Worm (Caenorhabditis elegans): ENCODE measurements around the gene pfs-2.
A peak's percentile ranks its signal among the peaks of the same experiment; 100 is the strongest.

The pfs-2 gene

DNA sequence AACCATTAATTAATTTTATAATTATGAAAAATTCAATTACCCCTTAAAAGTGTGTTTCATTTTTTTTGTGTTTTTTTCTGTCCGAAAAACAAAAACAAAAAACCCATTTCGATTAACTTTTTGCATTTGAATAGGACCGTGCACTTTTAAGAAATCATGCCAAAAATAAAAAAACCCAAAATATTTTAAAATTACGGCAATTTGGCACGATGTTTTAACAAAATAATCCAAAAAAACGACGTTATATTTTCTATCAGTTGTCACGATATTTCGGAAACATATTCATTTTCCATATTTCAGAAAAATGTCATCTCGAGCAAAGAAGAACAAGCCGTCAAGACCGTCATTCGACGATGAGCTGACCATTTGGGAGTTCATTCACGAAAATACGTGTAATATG is 3.6 kb downstream of the pfs-2 start, which contains the start of gene tebp-1:
TSS of gene tebp-1 (plus strand) at position 301 of the 400 bp plus-strand sequence.
- TF ChIP-seq dao-5 (tag; optimal IDR thresholded peaks at IDR 0.05) (no peak), W03F9.2 (tag; optimal IDR thresholded peaks at IDR 0.05) (no peak), him-1 (tag; optimal IDR thresholded peaks at IDR 0.05) (no peak)

DNA sequence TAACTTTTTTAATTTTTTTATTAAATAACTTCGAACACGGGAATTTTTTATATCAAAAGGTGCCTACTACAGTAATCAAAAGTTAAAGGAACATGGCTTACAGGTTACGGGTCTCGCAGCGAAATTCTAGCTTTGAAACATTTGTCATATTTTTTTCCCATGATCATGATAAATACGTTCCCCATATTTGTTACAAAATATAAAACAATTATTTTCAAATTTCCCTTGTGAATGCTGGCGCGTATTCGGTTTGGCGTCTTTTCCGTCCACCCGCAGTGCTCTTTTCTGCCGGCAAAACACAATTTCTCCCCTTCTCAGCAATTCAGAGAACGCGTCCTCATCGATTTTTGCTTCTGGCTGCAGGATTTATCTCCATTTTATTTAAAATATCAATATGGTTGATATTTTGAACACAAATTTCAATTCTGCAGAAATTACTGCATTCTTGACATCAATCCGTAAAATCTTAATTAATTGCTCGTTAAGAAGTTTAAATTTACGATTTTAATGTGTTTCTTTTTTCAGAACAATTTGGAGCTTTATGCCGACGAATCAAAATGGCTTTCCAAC is 7.1 kb downstream of the pfs-2 start, which contains the start of gene imb-2:
TSS of gene imb-2 (plus strand) at position 520 of the 570 bp plus-strand sequence.
- TF ChIP-seq him-1 (tag; optimal IDR thresholded peaks at IDR 0.05) (no peak), dao-5 (tag; optimal IDR thresholded peaks at IDR 0.05) (no peak), W03F9.2 (tag; optimal IDR thresholded peaks at IDR 0.05) (peak; percentile 60)

- TF ChIP-seq him-1 (tag; optimal IDR thresholded peaks at IDR 0.05) (no peak), W03F9.2 (tag; optimal IDR thresholded peaks at IDR 0.05) (no peak), dao-5 (tag; optimal IDR thresholded peaks at IDR 0.05) (no peak)
These were observed 16.4 kb downstream of the pfs-2 start for ce11 chrII:14374594-14374993.

ce11 chrII:14377796-14378195 is 19.6 kb downstream of the pfs-2 start, which contains the start of gene acr-20:
acr-20 (minus strand) TSS chrII:14377896.
- TF ChIP-seq dao-5 (tag; optimal IDR thresholded peaks at IDR 0.05) (no peak), him-1 (tag; optimal IDR thresholded peaks at IDR 0.05) (no peak), W03F9.2 (tag; optimal IDR thresholded peaks at IDR 0.05) (no peak)

ce11 chrII:14380778-14381177 is 22.6 kb downstream of the pfs-2 start:
- TF ChIP-seq W03F9.2 (tag; optimal IDR thresholded peaks at IDR 0.05): no peak
- TF ChIP-seq dao-5 (tag; optimal IDR thresholded peaks at IDR 0.05): no peak
- no peak for TF ChIP-seq him-1 (tag; optimal IDR thresholded peaks at IDR 0.05)

DNA sequence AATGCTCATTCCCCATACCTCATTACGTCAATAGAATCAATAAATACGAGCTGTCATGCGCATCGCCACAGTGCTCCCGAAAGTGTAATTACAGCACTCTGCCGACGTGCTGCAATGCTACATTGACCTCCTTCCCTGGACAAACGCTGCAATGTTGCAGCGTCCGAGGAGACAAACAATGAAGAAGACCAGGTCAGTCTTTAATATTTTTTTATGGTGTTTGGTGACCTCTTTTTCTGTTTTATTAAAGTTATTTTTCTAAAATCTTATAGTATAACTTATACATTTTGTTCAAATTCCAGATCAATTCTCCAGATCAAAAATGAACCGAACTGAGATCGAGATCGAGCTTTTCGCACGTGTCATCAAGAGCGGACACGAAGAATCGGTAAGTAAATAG is 23.3 kb downstream of the pfs-2 start, which contains the start of gene sdz-26:
TSS of gene sdz-26 (plus strand) at position 301 of the 400 bp plus-strand sequence.
- TF ChIP-seq him-1 (tag; optimal IDR thresholded peaks at IDR 0.05) (no peak), dao-5 (tag; optimal IDR thresholded peaks at IDR 0.05) (no peak), W03F9.2 (tag; optimal IDR thresholded peaks at IDR 0.05) (no peak)

DNA sequence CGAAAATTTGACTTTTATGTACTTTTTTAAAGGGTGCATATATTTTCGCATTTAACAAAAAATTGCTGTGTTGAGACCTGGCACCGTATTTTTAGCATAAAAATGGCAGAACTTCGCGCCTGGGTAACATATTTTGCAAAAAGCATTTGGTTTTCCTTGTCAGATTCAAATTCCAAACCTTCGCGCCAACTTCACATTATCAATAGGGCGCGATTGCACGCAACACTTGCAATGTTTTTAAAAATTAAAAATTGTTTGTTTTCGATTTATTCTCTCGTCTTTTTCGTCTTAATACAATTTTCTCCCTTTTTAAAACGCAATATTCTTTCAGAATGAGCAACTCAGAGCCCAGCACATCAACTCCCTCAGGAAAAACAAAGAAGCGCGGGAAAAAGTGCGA is 25.5 kb downstream of the pfs-2 start, which contains the start of gene mes-2:
TSS of gene mes-2 (plus strand) at position 330 of the 400 bp plus-strand sequence.
- TF ChIP-seq him-1 (tag; optimal IDR thresholded peaks at IDR 0.05): no peak
- no peak for TF ChIP-seq dao-5 (tag; optimal IDR thresholded peaks at IDR 0.05)
- TF ChIP-seq W03F9.2 (tag; optimal IDR thresholded peaks at IDR 0.05): peak; percentile 69

- TF ChIP-seq W03F9.2 (tag; optimal IDR thresholded peaks at IDR 0.05) (no peak), dao-5 (tag; optimal IDR thresholded peaks at IDR 0.05) (no peak), him-1 (tag; optimal IDR thresholded peaks at IDR 0.05) (no peak)
These were observed 30.0 kb downstream of the pfs-2 start, which contains the start of gene F26H11.8 for ce11 chrII:14388213-14388612. F26H11.8 (plus strand) TSS chrII:14388513.

ce11 chrII:14390036-14390763 is 32.0 kb downstream of the pfs-2 start, which contains the start of the genes kbp-3 and nurf-1:
kbp-3 (minus strand) TSS chrII:14390078.
nurf-1 (plus strand) TSS chrII:14390713.
- TF ChIP-seq him-1 (tag; optimal IDR thresholded peaks at IDR 0.05) (no peak), W03F9.2 (tag; optimal IDR thresholded peaks at IDR 0.05) (peak; percentile 68)

DNA sequence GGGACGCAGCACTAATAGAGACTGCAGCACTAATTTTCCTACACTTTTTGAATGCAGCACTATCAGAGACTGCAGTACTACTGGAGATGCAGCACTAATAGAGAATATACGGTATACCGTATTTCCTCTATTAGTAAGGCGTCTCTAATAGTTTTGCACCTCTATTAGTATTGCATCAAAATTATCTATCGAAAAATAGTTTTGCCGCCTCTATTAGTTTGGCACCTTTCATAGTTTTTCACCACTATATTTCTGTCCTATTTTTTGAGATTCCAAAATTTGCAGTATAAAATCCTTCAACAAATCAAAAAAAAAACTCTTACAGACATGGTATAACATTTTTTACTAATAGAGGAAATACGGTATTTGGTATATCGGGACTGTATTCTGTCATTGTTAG is 35.6 kb downstream of the pfs-2 start:
- TF ChIP-seq him-1 (tag; optimal IDR thresholded peaks at IDR 0.05): no peak
- no peak for TF ChIP-seq W03F9.2 (tag; optimal IDR thresholded peaks at IDR 0.05)
- no peak for TF ChIP-seq dao-5 (tag; optimal IDR thresholded peaks at IDR 0.05)

- TF ChIP-seq dao-5 (tag; optimal IDR thresholded peaks at IDR 0.05) (no peak), W03F9.2 (tag; optimal IDR thresholded peaks at IDR 0.05) (peak; percentile 88), him-1 (tag; optimal IDR thresholded peaks at IDR 0.05) (no peak)
These were observed 41.4 kb downstream of the pfs-2 start for ce11 chrII:14399595-14399994.

DNA sequence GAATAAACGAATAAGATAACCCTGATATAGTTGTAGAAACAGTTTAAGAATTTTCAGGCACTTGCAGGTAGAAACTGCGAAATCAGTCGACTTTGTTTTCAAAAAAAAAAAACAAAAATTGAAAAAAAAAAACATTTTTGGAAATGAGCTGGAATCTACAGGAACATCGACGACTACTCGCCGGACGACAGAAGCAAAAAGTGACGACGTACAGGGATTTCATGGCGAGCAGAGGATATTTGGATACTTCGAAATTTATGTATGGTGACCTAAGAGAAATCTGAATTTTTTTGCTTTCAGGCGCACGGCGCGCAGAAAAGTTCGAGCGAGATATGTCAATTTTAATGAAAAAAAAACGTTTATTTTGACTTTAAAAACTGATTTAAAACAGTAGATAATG is 42.9 kb downstream of the pfs-2 start:
- no peak for TF ChIP-seq dao-5 (tag; optimal IDR thresholded peaks at IDR 0.05)
- no peak for TF ChIP-seq W03F9.2 (tag; optimal IDR thresholded peaks at IDR 0.05)
- TF ChIP-seq him-1 (tag; optimal IDR thresholded peaks at IDR 0.05): no peak

- TF ChIP-seq W03F9.2 (tag; optimal IDR thresholded peaks at IDR 0.05) (no peak), dao-5 (tag; optimal IDR thresholded peaks at IDR 0.05) (no peak), him-1 (tag; optimal IDR thresholded peaks at IDR 0.05) (no peak)
These were observed 46.1 kb downstream of the pfs-2 start for ce11 chrII:14404266-14404665.
